Worm (Caenorhabditis elegans): Measurements from ENCODE around the gene chil-13.

chil-13 gene

DNA sequence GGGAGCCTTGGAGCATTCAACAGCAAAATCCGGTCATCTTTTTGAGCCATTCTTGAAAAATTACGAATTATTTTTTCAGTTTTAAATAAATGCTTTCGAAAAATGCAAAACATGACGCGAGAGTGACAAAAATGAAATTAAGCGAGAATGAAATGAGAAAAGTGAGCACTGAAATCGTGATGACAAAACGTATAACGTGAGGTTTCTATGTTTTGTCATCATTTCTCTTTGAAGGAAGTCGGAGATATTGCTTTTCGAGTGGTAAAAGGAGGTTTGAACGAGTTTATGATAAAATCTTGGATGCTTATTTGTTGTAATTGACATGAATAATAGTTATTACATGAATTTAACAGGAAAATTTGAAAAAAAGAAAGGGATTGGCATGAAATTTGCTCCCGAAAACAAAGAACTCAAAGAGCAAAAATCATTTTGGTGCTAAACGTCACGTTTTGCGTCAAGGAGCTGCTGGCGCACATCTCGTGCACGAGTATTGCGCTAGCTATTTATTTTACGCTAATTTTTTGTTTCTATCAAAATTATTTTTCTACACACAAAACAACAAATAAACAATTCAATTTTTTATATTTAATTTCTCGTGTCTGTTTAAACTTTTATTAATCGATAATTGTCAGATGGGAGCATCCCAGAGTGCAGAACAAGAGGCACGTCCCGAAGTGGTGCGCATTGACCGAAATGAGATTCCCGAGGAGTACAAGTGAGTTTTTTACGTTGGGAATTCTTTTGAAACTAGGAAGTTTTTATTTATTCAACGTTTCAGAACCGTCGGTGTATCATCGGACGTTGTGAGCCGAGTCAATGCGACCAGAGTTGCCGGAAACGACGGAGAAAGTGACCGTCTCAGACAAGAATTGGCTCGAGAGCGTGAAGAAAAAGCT lies 21.5 kb downstream of the chil-13 start, which contains the start of the genes gss-1 and chch-3:
Gene gss-1, minus strand, starts transcription at position 51 of the 896 bp plus-strand sequence.
Gene chch-3, plus strand, starts transcription at position 633 of the 896 bp plus-strand sequence.
- TF ChIP-seq ceh-34 (tag; optimal IDR thresholded peaks at IDR 0.05) (no peak), che-1 (tag; optimal IDR thresholded peaks at IDR 0.05) (no peak), ceh-30 (tag; optimal IDR thresholded peaks at IDR 0.05) (no peak), ref-2 (tag; optimal IDR thresholded peaks at IDR 0.05) (no peak), tbx-2 (tag; optimal IDR thresholded peaks at IDR 0.05) (peak; percentile 3), elt-2 (tag; optimal IDR thresholded peaks at IDR 0.05) (peak; percentile 25), unc-3 (GFP tag; conservative IDR thresholded peaks at IDR 0.05) (0 out of 2 replicates have a peak, but pooled peaks have one; percentile 14), unc-3 (tag; optimal IDR thresholded peaks at IDR 0.05) (no peak), ceh-14 (tag; optimal IDR thresholded peaks at IDR 0.05) (peak; percentile 33), ceh-2 (tag; optimal IDR thresholded peaks at IDR 0.05) (peak; percentile 16), ceh-22 (tag; optimal IDR thresholded peaks at IDR 0.05) (no peak), ceh-18 (tag; optimal IDR thresholded peaks at IDR 0.05) (no peak), pha-4 (tag; optimal IDR thresholded peaks at IDR 0.05) (no peak), K09A11.1 (tag; optimal IDR thresholded peaks at IDR 0.05; ENCODE audit: insufficient read depth) (no peak), ceh-31 (tag; optimal IDR thresholded peaks at IDR 0.05) (peak; percentile 12), lim-6 (tag; optimal IDR thresholded peaks at IDR 0.05) (no peak), hlh-30 (tag; optimal IDR thresholded peaks at IDR 0.05; ENCODE audit: insufficient read depth) (no peak), unc-42 (tag; optimal IDR thresholded peaks at IDR 0.05) (peak; percentile 36), rnt-1 (tag; optimal IDR thresholded peaks at IDR 0.05) (no peak), nfya-1 (tag; optimal IDR thresholded peaks at IDR 0.05) (peak; percentile 45), fkh-10 (GFP tag; optimal IDR thresholded peaks at IDR 0.05) (no peak), pros-1 (tag; optimal IDR thresholded peaks at IDR 0.05) (no peak)

DNA sequence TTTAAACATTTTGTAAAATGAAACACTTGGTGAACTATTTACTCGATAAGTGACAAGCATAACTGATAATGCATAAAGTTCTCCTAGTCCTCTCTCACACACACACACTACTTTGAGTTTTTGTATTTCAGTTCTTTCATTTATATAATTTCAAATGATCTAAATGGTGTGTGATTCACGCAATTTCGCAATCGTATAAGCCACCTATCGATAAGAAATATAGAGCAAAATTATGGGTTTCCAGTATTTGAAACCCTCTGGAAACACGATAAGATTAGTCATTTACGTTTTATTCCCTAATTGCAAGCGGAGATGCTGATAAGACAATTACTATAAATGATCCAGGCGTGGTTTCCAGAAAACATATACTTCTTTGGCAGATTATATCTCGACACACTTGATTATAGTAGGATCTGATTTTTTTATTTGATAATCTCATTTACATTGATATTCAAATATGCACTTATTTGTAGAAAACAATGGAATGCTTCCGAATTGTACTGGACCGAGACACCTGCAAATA lies 26.0 kb downstream of the chil-13 start, which contains the start of gene arrd-3:
Gene arrd-3, plus strand, starts transcription at position 473 of the 523 bp plus-strand sequence.
- TF ChIP-seq madf-2 (tag; optimal IDR thresholded peaks at IDR 0.05) (no peak), elt-2 (tag; optimal IDR thresholded peaks at IDR 0.05) (no peak), che-1 (tag; optimal IDR thresholded peaks at IDR 0.05) (no peak), dve-1 (tag; optimal IDR thresholded peaks at IDR 0.05) (no peak), ahr-1 (tag; optimal IDR thresholded peaks at IDR 0.05) (no peak), pha-4 (tag; optimal IDR thresholded peaks at IDR 0.05) (no peak), eyg-1 (tag; optimal IDR thresholded peaks at IDR 0.05) (no peak), Y22D7AL.16 (tag; optimal IDR thresholded peaks at IDR 0.05) (no peak), ceh-2 (tag; optimal IDR thresholded peaks at IDR 0.05) (no peak), ceh-48 (tag; optimal IDR thresholded peaks at IDR 0.05) (no peak), ceh-34 (tag; optimal IDR thresholded peaks at IDR 0.05) (no peak), ceh-45 (GFP tag; IDR thresholded peaks at IDR 0.05) (no peak), tbx-2 (tag; optimal IDR thresholded peaks at IDR 0.05) (no peak), gmeb-2 (tag; optimal IDR thresholded peaks at IDR 0.05) (no peak), C38D4.7 (GFP tag; optimal IDR thresholded peaks at IDR 0.05) (no peak), pros-1 (tag; optimal IDR thresholded peaks at IDR 0.05) (no peak)

DNA sequence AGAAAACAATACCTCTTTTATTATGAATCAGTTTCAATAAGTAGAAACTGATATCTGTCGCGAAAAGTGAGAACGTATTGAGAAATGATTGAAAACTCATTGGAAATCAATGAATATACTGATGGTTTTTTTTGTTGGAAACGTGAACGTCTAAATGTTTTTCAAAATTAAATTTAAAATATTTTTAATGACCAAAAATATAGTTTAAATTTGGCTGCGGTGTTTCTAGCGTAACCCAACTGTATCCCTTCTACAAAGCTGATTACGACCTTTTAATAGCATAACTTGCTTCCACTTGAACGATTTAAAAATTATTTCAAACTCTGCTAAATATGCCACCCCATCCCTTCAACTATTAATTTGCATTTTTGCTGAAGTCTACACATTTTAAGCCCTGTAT lies 26.6 kb downstream of the chil-13 start, which contains the start of gene M176.9:
Gene M176.9, minus strand, starts transcription at position 101 of the 400 bp plus-strand sequence.
- TF ChIP-seq nfya-1 (tag; optimal IDR thresholded peaks at IDR 0.05) = no peak
- TF ChIP-seq ztf-16 (tag; optimal IDR thresholded peaks at IDR 0.05) = no peak
- TF ChIP-seq pqm-1 (tag; optimal IDR thresholded peaks at IDR 0.05) = no peak

DNA sequence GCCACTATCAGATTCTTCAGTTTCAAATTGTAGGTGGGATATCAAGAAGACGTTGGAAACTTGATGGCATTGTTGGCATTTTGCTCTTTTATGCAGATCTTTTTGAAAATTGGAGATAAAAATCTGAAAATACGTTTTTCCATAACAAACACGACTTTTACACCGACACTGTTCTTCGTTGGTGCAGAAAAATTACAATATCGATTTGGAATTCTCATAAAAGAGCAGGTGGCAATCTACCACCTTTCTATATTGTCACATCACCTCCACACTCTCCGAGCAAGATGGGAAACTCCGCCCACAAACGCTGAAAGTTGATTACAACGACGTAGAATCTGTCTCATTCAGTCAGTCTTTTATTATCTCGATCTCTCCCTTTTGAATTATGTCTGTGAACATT lies 30.7 kb downstream of the chil-13 start, which contains the start of gene arrd-2:
Gene arrd-2, plus strand, starts transcription at position 301 of the 400 bp plus-strand sequence.
- TF ChIP-seq K02D7.2 (tag; optimal IDR thresholded peaks at IDR 0.05) (no peak), ztf-16 (tag; optimal IDR thresholded peaks at IDR 0.05) (no peak), lin-11 (tag; optimal IDR thresholded peaks at IDR 0.05) (no peak)
